Worm (Caenorhabditis elegans) whole organism, L3 larva: ENCODE data around the gene str-207.
A peak's percentile ranks its signal among the peaks of the same experiment; 100 is the strongest.

Experiments used
- aly-2 ChIP-seq: fragments of 150-350 bp; optimal IDR thresholded peaks from 2 replicates; lab custom pipeline; 2014; ENCODE audit warnings: missing biosample characterization, missing genetic modification characterization
- ama-1 ChIP-seq: fragments of 150-350 bp; optimal IDR thresholded peaks from 2 replicates; lab custom pipeline; 2018
- ceh-16 ChIP-seq: sonication (generic microtip); optimal IDR thresholded peaks from 2 replicates; lab custom pipeline; 2017; ENCODE audit warnings: missing biosample characterization, missing genetic modification characterization
- ceh-28 ChIP-seq: fragments of 150-350 bp; optimal IDR thresholded peaks from 2 replicates; lab custom pipeline; 2014; ENCODE audit warnings: missing biosample characterization, missing genetic modification reagents, missing genetic modification characterization
- ceh-9 ChIP-seq: sonication (generic microtip); optimal IDR thresholded peaks from 2 replicates; lab custom pipeline; 2018; ENCODE audit warnings: missing biosample characterization, missing genetic modification characterization
- daf-12 ChIP-seq: fragments of 150-350 bp; optimal IDR thresholded peaks from 2 replicates; lab custom pipeline; 2014; ENCODE audit warnings: missing biosample characterization, missing genetic modification reagents, missing genetic modification characterization
- egl-27 ChIP-seq: sonication (generic microtip); optimal IDR thresholded peaks from 4 replicates; lab custom pipeline; 2017; ENCODE audit warnings: missing biosample characterization, missing genetic modification reagents, missing genetic modification characterization
- elt-1 ChIP-seq: fragments of 150-350 bp; optimal IDR thresholded peaks from 2 replicates; lab custom pipeline; 2014; ENCODE audit warnings: missing biosample characterization, missing genetic modification characterization
- elt-2 ChIP-seq: sonication (generic microtip); optimal IDR thresholded peaks from 2 replicates; lab custom pipeline; 2016; ENCODE audit warnings: missing genetic modification reagents, mild to moderate bottlenecking, missing genetic modification characterization, missing compliant biosample characterization
- elt-3 ChIP-seq, 3 experiments: fragments of 150-350 bp in 1 of 3; sonication (generic microtip) in 2 of 3; optimal IDR thresholded peaks; 2 replicates in 2 of 3; 4 replicates in 1 of 3; lab custom pipeline; 2014 to 2017; ENCODE audit warnings: missing biosample characterization in 3 of 3, missing genetic modification characterization in 3 of 3
- eor-1 ChIP-seq, 2 experiments: fragments of 150-350 bp; optimal IDR thresholded peaks; 2 replicates each; lab custom pipeline; 2014 to 2018; ENCODE audit warnings: missing biosample characterization in 2 of 2, missing genetic modification characterization in 2 of 2
- fkh-10 ChIP-seq: sonication (generic microtip); optimal IDR thresholded peaks from 2 replicates; lab custom pipeline; 2017; ENCODE audit warnings: missing biosample characterization, missing genetic modification reagents, missing genetic modification characterization
- fkh-2 ChIP-seq: fragments of 150-350 bp; optimal IDR thresholded peaks from 2 replicates; lab custom pipeline; 2014; ENCODE audit warnings: missing biosample characterization, missing genetic modification reagents, missing genetic modification characterization
- fos-1 ChIP-seq: fragments of 150-350 bp; optimal IDR thresholded peaks from 2 replicates; lab custom pipeline; 2014; ENCODE audit warnings: missing biosample characterization, missing genetic modification characterization
- hmg-11 ChIP-seq: sonication (generic microtip); optimal IDR thresholded peaks from 2 replicates; lab custom pipeline; 2016; ENCODE audit warnings: missing genetic modification characterization, missing compliant biosample characterization
- jun-1 ChIP-seq: fragments of 150-350 bp; optimal IDR thresholded peaks from 2 replicates; lab custom pipeline; 2014; ENCODE audit warnings: missing biosample characterization, missing genetic modification reagents, missing genetic modification characterization
- lin-15B ChIP-seq: fragments of 150-350 bp; optimal IDR thresholded peaks from 2 replicates; lab custom pipeline; 2014; ENCODE audit warnings: missing biosample characterization, missing genetic modification characterization
- lsy-12 ChIP-seq: sonication (generic microtip); optimal IDR thresholded peaks from 2 replicates; lab custom pipeline; 2016; ENCODE audit warnings: mild to moderate bottlenecking, missing genetic modification characterization, missing compliant biosample characterization
- mdl-1 ChIP-seq: fragments of 150-350 bp; optimal IDR thresholded peaks from 2 replicates; lab custom pipeline; 2014; ENCODE audit warnings: missing biosample characterization, missing genetic modification characterization
- mml-1 ChIP-seq: fragments of 150-350 bp; sonication (generic microtip); optimal IDR thresholded peaks from 3 replicates; lab custom pipeline; 2014; ENCODE audit warnings: missing biosample characterization, missing genetic modification characterization
- nfya-1 ChIP-seq: sonication (generic microtip); optimal IDR thresholded peaks from 2 replicates; lab custom pipeline; 2017; ENCODE audit warnings: missing genetic modification characterization, mild to moderate bottlenecking, missing compliant biosample characterization, antibody characterized with exemption, moderate library complexity; ENCODE audit not compliant: insufficient read depth
- nhr-11 ChIP-seq: fragments of 150-350 bp; optimal IDR thresholded peaks from 2 replicates; lab custom pipeline; 2014; ENCODE audit warnings: missing biosample characterization, missing genetic modification characterization
- nhr-12 ChIP-seq: fragments of 150-350 bp; optimal IDR thresholded peaks from 2 replicates; lab custom pipeline; 2014; ENCODE audit warnings: missing biosample characterization, missing genetic modification characterization
- nhr-23 ChIP-seq: fragments of 150-350 bp; optimal IDR thresholded peaks from 2 replicates; lab custom pipeline; 2014; ENCODE audit warnings: missing biosample characterization, missing genetic modification reagents, missing genetic modification characterization
- nhr-25 ChIP-seq: sonication (generic microtip); optimal IDR thresholded peaks from 2 replicates; lab custom pipeline; 2017; ENCODE audit warnings: missing biosample characterization, missing genetic modification characterization
- nhr-43 ChIP-seq: sonication (generic microtip); optimal IDR thresholded peaks from 2 replicates; lab custom pipeline; 2016; ENCODE audit warnings: mild to moderate bottlenecking, missing genetic modification characterization, missing compliant biosample characterization; ENCODE audit not compliant: poor library complexity, severe bottlenecking
- nhr-77 ChIP-seq: fragments of 150-350 bp; optimal IDR thresholded peaks from 2 replicates; lab custom pipeline; 2014; ENCODE audit warnings: missing biosample characterization, missing genetic modification characterization
- pha-4 ChIP-seq: fragments of 150-350 bp; optimal IDR thresholded peaks from 2 replicates; lab custom pipeline; 2014; ENCODE audit warnings: missing biosample characterization, missing genetic modification reagents, missing genetic modification characterization
- pqm-1 ChIP-seq: fragments of 150-350 bp; optimal IDR thresholded peaks from 2 replicates; lab custom pipeline; 2017; ENCODE audit warnings: missing biosample characterization, missing genetic modification characterization, inconsistent platforms
- tbx-2 ChIP-seq: sonication (generic microtip); optimal IDR thresholded peaks from 2 replicates; lab custom pipeline; 2016; ENCODE audit warnings: mild to moderate bottlenecking, missing genetic modification characterization, missing compliant biosample characterization
- unc-62 ChIP-seq: fragments of 150-350 bp; sonication (generic microtip); optimal IDR thresholded peaks from 4 replicates; lab custom pipeline; 2014; ENCODE audit warnings: missing biosample characterization, missing genetic modification reagents, missing genetic modification characterization
- ztf-11 ChIP-seq: fragments of 150-350 bp; optimal IDR thresholded peaks from 2 replicates; lab custom pipeline; 2014; ENCODE audit warnings: missing biosample characterization, missing genetic modification characterization
- ztf-4 ChIP-seq: fragments of 150-350 bp; optimal IDR thresholded peaks from 2 replicates; lab custom pipeline; 2014; ENCODE audit warnings: missing biosample characterization, missing genetic modification characterization

The str-207 gene

DNA sequence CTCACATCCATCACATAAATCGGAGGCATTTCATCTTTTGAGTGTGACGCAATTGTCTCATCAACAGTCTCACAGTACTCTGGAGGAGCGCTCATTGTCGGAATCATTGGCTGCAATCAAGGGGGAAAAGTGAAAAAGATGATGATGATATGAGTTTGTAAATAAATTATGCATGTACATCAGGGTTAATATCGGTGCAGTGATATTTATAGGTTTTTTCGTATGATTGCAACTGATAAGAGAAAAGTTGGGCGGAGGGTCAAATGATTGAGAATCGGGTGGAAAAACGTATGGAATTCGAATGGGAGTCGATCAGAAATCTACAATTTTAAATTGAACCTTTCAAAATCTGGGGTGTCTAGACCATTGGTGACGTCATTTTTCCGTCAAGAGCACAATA lies 36.7 kb upstream of the str-207 start, which contains the start of gene H23N18.6:
Gene H23N18.6, minus strand, starts transcription at position 201 of the 400 bp plus-strand sequence.
- TF ChIP-seq pqm-1, result peak; percentile 26
- no peak for TF ChIP-seq ceh-28 (tag; lab: Kevin White, UChicago)
- TF ChIP-seq fos-1, result no peak
- no peak for TF ChIP-seq pha-4 (tag; lab: Kevin White, UChicago)
- peak; percentile 72 for TF ChIP-seq elt-2 (tag; lab: Kevin White, UChicago)
- TF ChIP-seq, all 47 proteins: peak for 2

DNA sequence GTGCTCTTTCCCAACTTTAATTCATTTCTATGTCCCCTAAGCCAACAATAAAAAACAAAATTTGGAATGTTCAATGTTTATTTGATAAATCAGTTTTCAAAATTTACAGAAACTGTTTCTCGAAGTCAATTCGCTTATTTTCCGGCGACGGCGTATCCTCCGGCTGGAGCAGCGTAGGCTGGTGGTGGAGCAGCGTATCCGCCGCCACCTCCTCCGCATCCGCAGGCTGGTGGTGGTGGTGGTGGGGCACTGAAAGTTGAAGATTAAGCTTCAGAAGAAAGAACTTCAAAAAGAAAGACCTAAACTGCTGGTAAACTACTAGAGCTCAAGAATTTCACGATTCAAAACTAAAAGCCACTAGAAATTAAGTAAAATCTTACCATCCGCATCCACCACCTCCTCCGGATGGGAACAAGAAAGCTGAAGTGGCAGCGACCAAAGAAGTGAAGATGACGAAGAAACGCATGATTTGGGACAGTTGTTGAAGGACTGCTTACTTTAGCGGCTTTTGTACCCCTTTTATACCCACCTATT lies 33.4 kb upstream of the str-207 start, which contains the start of gene C02E7.7:
Gene C02E7.7, minus strand, starts transcription at position 484 of the 534 bp plus-strand sequence.
- TF ChIP-seq jun-1 (no peak), ztf-4 (tag; lab: Kevin White, UChicago) (no peak), eor-1 (tag; optimal IDR thresholded peaks at IDR 0.05; lab: Kevin White, UChicago) (no peak), elt-2 (tag; lab: Kevin White, UChicago) (no peak), nhr-12 (tag; lab: Kevin White, UChicago) (no peak)
- TF ChIP-seq, all 47 proteins: peak for 0

- TF ChIP-seq nhr-23 (tag; lab: Kevin White, UChicago) (peak; percentile 0), ztf-4 (tag; lab: Kevin White, UChicago) (no peak), nhr-25 (tag; lab: Kevin White, UChicago) (peak; percentile 97), ama-1 (lab: Kevin White, UChicago) (no peak), nfya-1 (peak; percentile 9), fkh-10 (GFP tag; lab: Kevin White, UChicago) (no peak), elt-1 (tag; lab: Kevin White, UChicago) (peak; percentile 94), nhr-43 (tag; lab: Kevin White, UChicago) (peak; percentile 92), elt-3 (tag; optimal IDR thresholded peaks at IDR 0.05; lab: Kevin White, UChicago) (peak in 1 of 3 experiments; percentile 22), nhr-77 (tag; lab: Kevin White, UChicago) (no peak)
Measured at ce11 chrV:4918664-4919257, 32.8 kb upstream of the str-207 start, which contains the start of gene C02E7.6. Gene C02E7.6 (plus strand): TSS chrV:4919207.

DNA sequence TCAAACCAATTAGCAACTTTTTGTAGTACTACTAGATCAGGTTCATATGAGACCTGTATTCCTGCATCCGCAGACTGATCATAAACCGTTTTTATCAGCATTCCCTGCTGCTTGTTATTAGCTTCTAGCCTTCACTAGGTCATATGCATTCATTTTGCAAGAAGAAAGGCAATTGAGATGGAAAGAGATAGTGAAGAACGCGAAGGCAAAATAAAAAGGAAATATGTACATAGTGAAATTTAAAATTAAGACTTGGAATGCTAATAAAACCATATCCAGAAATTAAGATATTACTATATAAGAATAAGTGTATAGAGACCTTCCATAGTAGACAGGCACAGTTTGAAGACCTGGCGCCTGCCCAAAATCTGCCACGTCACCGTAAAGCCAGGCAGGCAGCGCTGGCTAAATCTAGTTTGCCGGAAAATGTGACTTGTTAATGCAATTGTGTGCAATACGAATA lies 30.8 kb upstream of the str-207 start, which contains the start of the genes C02E7.8 and srh-23:
Gene C02E7.8, minus strand, starts transcription at position 101 of the 463 bp plus-strand sequence.
Gene srh-23, plus strand, starts transcription at position 413 of the 463 bp plus-strand sequence.
- no peak for TF ChIP-seq mml-1 (tag; lab: Kevin White, UChicago)
- TF ChIP-seq fos-1, result no peak
- no peak for TF ChIP-seq ceh-9 (tag; lab: Kevin White, UChicago)
- TF ChIP-seq nhr-25 (tag; lab: Kevin White, UChicago), result no peak
- TF ChIP-seq tbx-2 (tag; lab: Kevin White, UChicago), result no peak
- no peak for TF ChIP-seq eor-1 (tag; optimal IDR thresholded peaks at IDR 0.05; lab: Kevin White, UChicago)
- no peak for TF ChIP-seq fkh-2 (tag; lab: Kevin White, UChicago)
- TF ChIP-seq lsy-12 (tag; lab: Kevin White, UChicago), result no peak
- TF ChIP-seq ceh-16 (tag; lab: Kevin White, UChicago), result no peak
- no peak for TF ChIP-seq unc-62 (GFP tag; lab: Kevin White, UChicago)
- TF ChIP-seq hmg-11 (tag; lab: Kevin White, UChicago), result no peak
- TF ChIP-seq nhr-11, result no peak
- TF ChIP-seq, all 47 proteins: peak for 0

ce11 chrV:4922024-4922423 lies 29.5 kb upstream of the str-207 start, which contains the start of gene srh-22:
Gene srh-22 (plus strand): TSS chrV:4922324.
- TF ChIP-seq mdl-1 (tag; lab: Kevin White, UChicago) (no peak), lin-15B (no peak), fkh-10 (GFP tag; lab: Kevin White, UChicago) (no peak)

ce11 chrV:4924618-4925017 lies 26.9 kb upstream of the str-207 start, which contains the start of gene srh-20:
Gene srh-20 (plus strand): TSS chrV:4924918.
- TF ChIP-seq ceh-16 (tag; lab: Kevin White, UChicago) (no peak), aly-2 (tag; lab: Kevin White, UChicago) (no peak), fkh-2 (tag; lab: Kevin White, UChicago) (no peak), ztf-11 (tag; lab: Kevin White, UChicago) (no peak), egl-27 (tag; lab: Kevin White, UChicago) (no peak), elt-1 (tag; lab: Kevin White, UChicago) (no peak), daf-12 (tag; lab: Kevin White, UChicago) (no peak)
